Worm (Caenorhabditis elegans) whole organism, midembryonic: ENCODE results near the gene ugt-41.

Experiments
- flt-1 ChIP-seq: fragments of 200-800 bp; sonication (Bioruptor generic); IDR thresholded peaks from 2 replicates; pipeline ENCODE4 v1.3.6; 2022; ENCODE audit warnings: missing genetic modification characterization, missing compliant biosample characterization
- klf-2 ChIP-seq: fragments of 200-800 bp; sonication (Bioruptor generic); conservative IDR thresholded peaks from 2 replicates; pipeline ENCODE4 v1.3.6; 2022; ENCODE audit warnings: missing genetic modification reagents, missing genetic modification characterization, missing compliant biosample characterization
- ref-1 ChIP-seq: fragments of 200-800 bp; sonication (Bioruptor generic); conservative IDR thresholded peaks from 2 replicates; pipeline ENCODE4 v1.3.6; 2022; ENCODE audit warnings: missing genetic modification reagents, missing genetic modification characterization, missing compliant biosample characterization
- tab-1 ChIP-seq: fragments of 200-800 bp; sonication (Bioruptor generic); IDR thresholded peaks from 2 replicates; pipeline ENCODE4 v1.3.6; 2022; ENCODE audit warnings: missing genetic modification characterization, missing compliant biosample characterization
- ztf-23 ChIP-seq: fragments of 200-800 bp; sonication (Bioruptor generic); IDR thresholded peaks from 2 replicates; pipeline ENCODE4 v1.3.6; 2022; ENCODE audit warnings: missing genetic modification reagents, missing genetic modification characterization, missing compliant biosample characterization
- ztf-29 ChIP-seq: fragments of 200-800 bp; sonication (Bioruptor generic); IDR thresholded peaks from 2 replicates; pipeline ENCODE4 v1.3.6; 2022; ENCODE audit warnings: missing genetic modification reagents, missing genetic modification characterization, missing compliant biosample characterization

- TF ChIP-seq ztf-29 (no peak), ref-1 (GFP tag; lab: Robert Waterston, UW) (no peak), ztf-23 (GFP tag; lab: Robert Waterston, UW) (no peak), flt-1 (GFP tag; lab: Robert Waterston, UW) (no peak), tab-1 (GFP tag; lab: Robert Waterston, UW) (no peak), klf-2 (GFP tag; lab: Robert Waterston, UW) (no peak)
These were observed 25.1 kb downstream of the ugt-41 start, which contains the start of gene str-112 for ce11 chrV:7138320-7138719.
